Worm (Caenorhabditis elegans) whole organism, L1 larva: ENCODE data around the gene D1044.7.

ENCODE experiments used
- C04F5.9 ChIP-seq: sonication (generic microtip); optimal IDR thresholded peaks from 2 replicates; lab custom pipeline; 2016; ENCODE audit warnings: missing genetic modification characterization, missing compliant biosample characterization
- F16B12.6 ChIP-seq: fragments of 150-350 bp; optimal IDR thresholded peaks from 2 replicates; lab custom pipeline; 2014; ENCODE audit warnings: missing biosample characterization, missing genetic modification characterization
- alr-1 ChIP-seq: fragments of 200-800 bp; sonication (Bioruptor generic); optimal IDR thresholded peaks from 2 replicates; lab custom pipeline; 2018; ENCODE audit warnings: borderline replicate concordance, mild to moderate bottlenecking, missing genetic modification characterization, missing compliant biosample characterization
- aly-2 ChIP-seq: fragments of 150-350 bp; optimal IDR thresholded peaks from 2 replicates; lab custom pipeline; 2014; ENCODE audit warnings: missing biosample characterization, missing genetic modification characterization
- ama-1 ChIP-seq: fragments of 150-350 bp; optimal IDR thresholded peaks from 2 replicates; lab custom pipeline; 2014
- blmp-1 ChIP-seq: fragments of 150-350 bp; optimal IDR thresholded peaks from 2 replicates; lab custom pipeline; 2014; ENCODE audit warnings: missing biosample characterization, missing genetic modification characterization
- ceh-63 ChIP-seq: fragments of 200-800 bp; sonication (Bioruptor generic); optimal IDR thresholded peaks from 2 replicates; lab custom pipeline; 2018; ENCODE audit warnings: mild to moderate bottlenecking, missing genetic modification characterization, missing compliant biosample characterization
- ceh-90 ChIP-seq: sonication (generic microtip); optimal IDR thresholded peaks from 2 replicates; lab custom pipeline; 2016; ENCODE audit warnings: missing genetic modification characterization, missing compliant biosample characterization
- ces-1 ChIP-seq: fragments of 150-350 bp; optimal IDR thresholded peaks from 2 replicates; lab custom pipeline; 2014; ENCODE audit warnings: missing biosample characterization, missing genetic modification reagents, missing genetic modification characterization
- dsc-1 ChIP-seq: sonication (generic microtip); optimal IDR thresholded peaks from 2 replicates; lab custom pipeline; 2016; ENCODE audit warnings: mild to moderate bottlenecking, missing genetic modification characterization, missing compliant biosample characterization
- efl-1 ChIP-seq, 4 experiments: fragments of 150-350 bp; optimal IDR thresholded peaks in 3 of 4; peaks in 1 of 4; 1 replicate in 1 of 4; 2 replicates in 3 of 4; lab custom pipeline; 2014; ENCODE audit warnings: missing biosample characterization in 2 of 4, missing genetic modification characterization in 2 of 4, missing genetic modification reagents in 2 of 4
- efl-3 ChIP-seq: fragments of 200-800 bp; sonication (Bioruptor generic); optimal IDR thresholded peaks from 2 replicates; lab custom pipeline; 2018; ENCODE audit warnings: mild to moderate bottlenecking, missing genetic modification characterization, missing compliant biosample characterization
- egl-13 ChIP-seq: sonication (generic microtip); optimal IDR thresholded peaks from 2 replicates; lab custom pipeline; 2016; ENCODE audit warnings: missing genotype, missing genetic modification reagents, missing genetic modification characterization, missing compliant biosample characterization
- elt-2 ChIP-seq: sonication (generic microtip); optimal IDR thresholded peaks from 2 replicates; lab custom pipeline; 2016; ENCODE audit warnings: missing genetic modification characterization, mild to moderate bottlenecking, inconsistent platforms, missing compliant biosample characterization, missing genetic modification reagents
- elt-3 ChIP-seq, 6 experiments: fragments of 150-350 bp in 1 of 6; sonication (generic microtip); optimal IDR thresholded peaks; 2 replicates each; lab custom pipeline; 2017 to 2018; ENCODE audit warnings: missing biosample characterization in 6 of 6, missing genetic modification characterization in 6 of 6, inconsistent platforms in 1 of 6
- ets-5 ChIP-seq: fragments of 200-800 bp; sonication (Bioruptor generic); IDR thresholded peaks from 2 replicates; pipeline ENCODE4 v1.3.6; 2022; ENCODE audit warnings: missing genetic modification characterization, missing compliant biosample characterization
- fkh-10 ChIP-seq: sonication (generic microtip); optimal IDR thresholded peaks from 2 replicates; lab custom pipeline; 2017; ENCODE audit warnings: missing biosample characterization, missing genetic modification reagents, missing genetic modification characterization
- hlh-17 ChIP-seq: fragments of 200-800 bp; sonication (Bioruptor generic); optimal IDR thresholded peaks from 2 replicates; lab custom pipeline; 2018; ENCODE audit warnings: missing genetic modification characterization, mild to moderate bottlenecking, missing compliant biosample characterization, moderate library complexity, borderline replicate concordance
- hlh-4 ChIP-seq: sonication (generic microtip); optimal IDR thresholded peaks from 2 replicates; lab custom pipeline; 2016; ENCODE audit warnings: mild to moderate bottlenecking, missing genetic modification characterization, missing compliant biosample characterization
- hpl-2 ChIP-seq: fragments of 150-350 bp; optimal IDR thresholded peaks from 2 replicates; lab custom pipeline; 2014; ENCODE audit warnings: missing biosample characterization, missing genetic modification reagents, missing genetic modification characterization
- isw-1 ChIP-seq: fragments of 200-800 bp; sonication (Bioruptor generic); IDR thresholded peaks from 2 replicates; pipeline ENCODE4 v1.3.6; 2022; ENCODE audit warnings: missing genetic modification characterization, missing compliant biosample characterization
- lin-13 ChIP-seq: fragments of 150-350 bp; optimal IDR thresholded peaks from 2 replicates; lab custom pipeline; 2014; ENCODE audit warnings: missing biosample characterization, missing genetic modification reagents, missing genetic modification characterization
- lin-14 ChIP-seq: fragments of 200-800 bp; sonication (Bioruptor generic); optimal IDR thresholded peaks from 2 replicates; lab custom pipeline; 2018; ENCODE audit warnings: mild to moderate bottlenecking, missing genetic modification characterization, moderate library complexity, missing compliant biosample characterization
- lin-39 ChIP-seq: fragments of 150-350 bp; optimal IDR thresholded peaks from 2 replicates; lab custom pipeline; 2014; ENCODE audit warnings: missing biosample characterization, missing genetic modification reagents, missing genetic modification characterization
- lir-3 ChIP-seq: sonication (generic microtip); optimal IDR thresholded peaks from 2 replicates; lab custom pipeline; 2016; ENCODE audit warnings: mild to moderate bottlenecking, missing genetic modification characterization, moderate library complexity, missing compliant biosample characterization; ENCODE audit not compliant: poor library complexity
- lsy-2 ChIP-seq, 2 experiments: fragments of 150-350 bp; optimal IDR thresholded peaks; 2 replicates each; lab custom pipeline; 2014; ENCODE audit warnings: missing biosample characterization in 2 of 2, missing genetic modification characterization in 2 of 2
- mef-2 ChIP-seq: fragments of 150-350 bp; optimal IDR thresholded peaks from 2 replicates; lab custom pipeline; 2014; ENCODE audit warnings: missing biosample characterization, missing genetic modification characterization
- mep-1 ChIP-seq: fragments of 150-350 bp; optimal IDR thresholded peaks from 2 replicates; lab custom pipeline; 2014; ENCODE audit warnings: missing biosample characterization, missing genetic modification characterization
- nhr-19 ChIP-seq: fragments of 200-800 bp; sonication (Bioruptor generic); conservative IDR thresholded peaks from 2 replicates; pipeline ENCODE4 v1.3.6; 2022; ENCODE audit warnings: missing genetic modification characterization, missing compliant biosample characterization
- nhr-76 ChIP-seq: sonication (generic microtip); optimal IDR thresholded peaks from 2 replicates; lab custom pipeline; 2017; ENCODE audit warnings: missing biosample characterization, missing genetic modification characterization
- nhr-77 ChIP-seq: fragments of 150-350 bp; optimal IDR thresholded peaks from 2 replicates; lab custom pipeline; 2014; ENCODE audit warnings: missing biosample characterization, missing genetic modification characterization
- nhr-84 ChIP-seq: sonication (generic microtip); optimal IDR thresholded peaks from 2 replicates; lab custom pipeline; 2017; ENCODE audit warnings: missing biosample characterization, missing genetic modification characterization
- nhr-85 ChIP-seq: sonication (generic microtip); peaks from one replicate; lab custom pipeline; 2016; ENCODE audit warnings: missing genetic modification characterization, inconsistent platforms, missing compliant biosample characterization
- nhr-90 ChIP-seq: sonication (generic microtip); optimal IDR thresholded peaks from 2 replicates; lab custom pipeline; 2016; ENCODE audit warnings: mild to moderate bottlenecking, missing genetic modification characterization, missing compliant biosample characterization; ENCODE audit not compliant: poor library complexity
- pag-3 ChIP-seq: sonication (generic microtip); optimal IDR thresholded peaks from 2 replicates; lab custom pipeline; 2017; ENCODE audit warnings: missing genetic modification characterization, mild to moderate bottlenecking, missing compliant biosample characterization, antibody characterized with exemption, borderline replicate concordance; ENCODE audit not compliant: insufficient read depth
- rnt-1 ChIP-seq: sonication (generic microtip); optimal IDR thresholded peaks from 2 replicates; lab custom pipeline; 2016; ENCODE audit warnings: mild to moderate bottlenecking, missing genetic modification characterization, moderate library complexity, missing compliant biosample characterization
- swsn-7 ChIP-seq: sonication (generic microtip); optimal IDR thresholded peaks from 2 replicates; lab custom pipeline; 2016; ENCODE audit warnings: missing genetic modification characterization, missing compliant biosample characterization
- tbx-2 ChIP-seq: sonication (generic microtip); optimal IDR thresholded peaks from 2 replicates; lab custom pipeline; 2016; ENCODE audit warnings: missing genetic modification characterization, missing compliant biosample characterization
- tlp-1 ChIP-seq: fragments of 150-350 bp; optimal IDR thresholded peaks from 2 replicates; lab custom pipeline; 2014; ENCODE audit warnings: missing biosample characterization, missing genetic modification characterization
- unc-130 ChIP-seq: fragments of 150-350 bp; optimal IDR thresholded peaks from 2 replicates; lab custom pipeline; 2017; ENCODE audit warnings: missing biosample characterization, missing genetic modification characterization, inconsistent platforms
- unc-30 ChIP-seq: sonication (generic microtip); optimal IDR thresholded peaks from 2 replicates; lab custom pipeline; 2017; ENCODE audit warnings: missing biosample characterization, missing genetic modification characterization
- unc-62 ChIP-seq: fragments of 150-350 bp; optimal IDR thresholded peaks from 2 replicates; lab custom pipeline; 2014; ENCODE audit warnings: missing biosample characterization, missing genetic modification reagents, missing genetic modification characterization
- unc-86 ChIP-seq: sonication (generic microtip); optimal IDR thresholded peaks from 2 replicates; lab custom pipeline; 2016; ENCODE audit warnings: missing genetic modification characterization, missing compliant biosample characterization
- xbp-1 ChIP-seq: sonication (generic microtip); optimal IDR thresholded peaks from 2 replicates; lab custom pipeline; 2016; ENCODE audit warnings: missing genetic modification characterization, missing compliant biosample characterization
- zag-1 ChIP-seq: fragments of 150-350 bp; optimal IDR thresholded peaks from 2 replicates; lab custom pipeline; 2014; ENCODE audit warnings: missing biosample characterization, missing genetic modification characterization
- zip-4 ChIP-seq: fragments of 200-800 bp; sonication (Bioruptor generic); optimal IDR thresholded peaks from 2 replicates; lab custom pipeline; 2018; ENCODE audit warnings: mild to moderate bottlenecking, missing genetic modification characterization, moderate library complexity, missing compliant biosample characterization
- ztf-11 ChIP-seq, 2 experiments: sonication (generic microtip); optimal IDR thresholded peaks; 2 replicates each; lab custom pipeline; 2016 to 2017; ENCODE audit warnings: missing genetic modification characterization in 2 of 2, missing biosample characterization in 1 of 2, missing compliant biosample characterization in 1 of 2

The D1044.7 gene

ce11 chrIII:5505474-5506022 is 3.0 kb downstream of the D1044.7 start:
- TF ChIP-seq efl-1 (optimal IDR thresholded peaks at IDR 0.05; lab: Kevin White, UChicago) (no peak), efl-1 (GFP tag; optimal IDR thresholded peaks at IDR 0.05 in 1 of 2; lab: Kevin White, UChicago) (peak in 1 of 2 experiments; percentile 90), egl-13 (tag; lab: Kevin White, UChicago) (no peak), mep-1 (tag; lab: Kevin White, UChicago) (no peak), lir-3 (tag; lab: Kevin White, UChicago) (peak; percentile 5), swsn-7 (tag; lab: Kevin White, UChicago) (no peak), aly-2 (tag; lab: Kevin White, UChicago) (peak; percentile 76), nhr-77 (tag; lab: Kevin White, UChicago) (no peak), ets-5 (no peak), dsc-1 (tag; lab: Kevin White, UChicago) (no peak), mef-2 (no peak), blmp-1 (no peak), efl-3 (no peak), lsy-2 (tag; optimal IDR thresholded peaks at IDR 0.05; lab: Kevin White, UChicago) (no peak)
- TF ChIP-seq, all 84 proteins: peak for 3

DNA sequence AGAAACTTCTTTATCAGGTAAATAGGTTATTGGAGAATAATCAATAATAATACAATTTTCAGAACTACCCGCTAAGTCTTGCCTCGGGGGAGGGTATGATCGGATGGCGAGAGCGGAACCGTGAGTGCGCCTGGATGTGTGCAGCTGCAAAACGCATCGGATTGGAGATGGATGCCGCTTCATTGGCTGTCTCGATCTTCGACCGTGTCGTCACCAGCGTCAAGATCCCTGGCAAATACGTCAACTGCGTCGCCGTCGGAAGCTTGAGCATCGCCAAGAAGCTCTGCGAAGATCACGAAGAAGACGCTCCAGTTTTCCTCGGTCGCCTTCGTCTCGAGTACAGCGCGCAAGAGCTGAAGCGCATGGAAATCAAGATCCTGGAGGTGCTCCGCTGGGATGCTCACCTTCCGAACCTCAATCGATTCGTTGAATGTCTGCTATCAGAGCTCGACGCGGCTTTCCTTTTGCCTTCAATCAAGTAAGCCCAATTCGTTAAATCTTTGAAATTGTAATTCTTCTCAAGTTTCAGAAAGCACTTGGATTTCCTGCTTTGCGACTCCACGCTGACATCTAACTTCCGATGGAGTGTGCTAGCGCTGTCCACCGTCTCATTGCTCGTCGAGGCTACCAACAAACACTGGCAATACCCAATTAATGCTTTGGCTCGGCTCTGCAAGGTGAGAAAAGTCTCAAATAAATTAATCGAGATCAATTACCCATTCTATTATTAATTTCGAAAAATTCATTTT is 3.7 kb downstream of the D1044.7 start:
- no peak for TF ChIP-seq alr-1
- no peak for TF ChIP-seq ces-1
- TF ChIP-seq rnt-1 (tag; lab: Kevin White, UChicago), result no peak
- TF ChIP-seq efl-1 (optimal IDR thresholded peaks at IDR 0.05; lab: Kevin White, UChicago), result no peak
- TF ChIP-seq efl-1 (GFP tag; optimal IDR thresholded peaks at IDR 0.05 in 1 of 2; lab: Kevin White, UChicago), result peak in 1 of 2 experiments; percentile 92
- no peak for TF ChIP-seq nhr-19 (GFP tag; lab: Robert Waterston, UW)
- TF ChIP-seq nhr-85 (tag; lab: Kevin White, UChicago), result peak; percentile 64
- TF ChIP-seq swsn-7 (tag; lab: Kevin White, UChicago), result no peak
- peak; percentile 7 for TF ChIP-seq ama-1 (lab: Kevin White, UChicago)

- TF ChIP-seq egl-13 (tag; lab: Kevin White, UChicago) (no peak), lsy-2 (tag; optimal IDR thresholded peaks at IDR 0.05; lab: Kevin White, UChicago) (peak; percentile 54 to 60), lin-13 (GFP tag; lab: Kevin White, UChicago) (peak; percentile 54), zag-1 (tag; lab: Kevin White, UChicago) (no peak), ceh-63 (GFP tag; lab: Kevin White, UChicago) (no peak), elt-3 (tag; optimal IDR thresholded peaks at IDR 0.05; lab: Kevin White, UChicago) (peak in 5 of 6 experiments; percentile 58 to 87 (median 62)), nhr-84 (tag; lab: Kevin White, UChicago) (no peak), hlh-17 (GFP tag; lab: Kevin White, UChicago) (no peak), unc-62 (no peak), F16B12.6 (tag; lab: Kevin White, UChicago) (no peak), hpl-2 (GFP tag; lab: Kevin White, UChicago) (no peak), lin-39 (tag; lab: Kevin White, UChicago) (no peak), tbx-2 (tag; lab: Kevin White, UChicago) (no peak), elt-2 (no peak), unc-86 (tag; lab: Kevin White, UChicago) (no peak), nhr-90 (tag; lab: Kevin White, UChicago) (no peak), xbp-1 (tag; lab: Kevin White, UChicago) (peak; percentile 37), ceh-90 (tag; lab: Kevin White, UChicago) (no peak), tlp-1 (tag; lab: Kevin White, UChicago) (no peak), unc-130 (tag; lab: Kevin White, UChicago) (peak; percentile 12), C04F5.9 (tag; lab: Kevin White, UChicago) (no peak), lin-14 (GFP tag; lab: Kevin White, UChicago) (peak; percentile 83), unc-30 (no peak), fkh-10 (GFP tag; lab: Kevin White, UChicago) (no peak), nhr-76 (tag; lab: Kevin White, UChicago) (no peak), hlh-4 (tag; lab: Kevin White, UChicago) (no peak), pag-3 (tag; lab: Kevin White, UChicago) (no peak), nhr-19 (GFP tag; lab: Robert Waterston, UW) (peak; percentile 38), zip-4 (GFP tag; lab: Kevin White, UChicago) (no peak), isw-1 (GFP tag; lab: Robert Waterston, UW) (no peak), ztf-11 (tag; optimal IDR thresholded peaks at IDR 0.05; lab: Kevin White, UChicago) (no peak)
These were observed 4.4 kb downstream of the D1044.7 start for ce11 chrIII:5504164-5504563.
